Worm (Caenorhabditis elegans): ENCODE measurements around the gene T28A8.5.
A peak's percentile ranks its signal among the peaks of the same experiment; 100 is the strongest.

Gene T28A8.5

ce11 chrIII:13458978-13459596, 42.3 kb upstream of the T28A8.5 start, which contains the start of gene tag-164:
Gene tag-164 (plus strand): TSS chrIII:13459546.
- no peak for TF ChIP-seq hlh-13 (GFP tag; optimal IDR thresholded peaks at IDR 0.05)
- no peak for TF ChIP-seq ceh-14 (tag; optimal IDR thresholded peaks at IDR 0.05)
- no peak for TF ChIP-seq hlh-30 (tag; optimal IDR thresholded peaks at IDR 0.05; ENCODE audit: insufficient read depth)
- TF ChIP-seq madf-2 (tag; optimal IDR thresholded peaks at IDR 0.05), result no peak
- TF ChIP-seq pax-1 (tag; optimal IDR thresholded peaks at IDR 0.05), result no peak
- no peak for TF ChIP-seq ceh-19 (GFP tag; optimal IDR thresholded peaks at IDR 0.05)
- no peak for TF ChIP-seq elt-4 (tag; optimal IDR thresholded peaks at IDR 0.05)
- no peak for TF ChIP-seq C38D4.7 (GFP tag; optimal IDR thresholded peaks at IDR 0.05)
- no peak for TF ChIP-seq che-1 (tag; optimal IDR thresholded peaks at IDR 0.05)

ce11 chrIII:13461535-13461934, 39.9 kb upstream of the T28A8.5 start:
- TF ChIP-seq odd-2 (tag; optimal IDR thresholded peaks at IDR 0.05) (no peak), hlh-13 (GFP tag; optimal IDR thresholded peaks at IDR 0.05) (no peak), syd-9 (tag; optimal IDR thresholded peaks at IDR 0.05) (no peak), hlh-30 (tag; optimal IDR thresholded peaks at IDR 0.05; ENCODE audit: insufficient read depth) (no peak), ama-1 (optimal IDR thresholded peaks at IDR 0.05) (no peak), ets-4 (tag; optimal IDR thresholded peaks at IDR 0.05) (no peak), lim-6 (tag; optimal IDR thresholded peaks at IDR 0.05) (no peak), ceh-6 (GFP tag; optimal IDR thresholded peaks at IDR 0.05) (no peak), C38D4.7 (GFP tag; optimal IDR thresholded peaks at IDR 0.05) (no peak), fkh-6 (tag; optimal IDR thresholded peaks at IDR 0.05) (no peak), lin-11 (tag; optimal IDR thresholded peaks at IDR 0.05) (no peak)

- no peak for TF ChIP-seq fkh-6 (tag; optimal IDR thresholded peaks at IDR 0.05)
- TF ChIP-seq odd-2 (tag; optimal IDR thresholded peaks at IDR 0.05), result no peak
- TF ChIP-seq ref-2 (tag; optimal IDR thresholded peaks at IDR 0.05), result no peak
- TF ChIP-seq T23F11.4 (GFP tag; optimal IDR thresholded peaks at IDR 0.05), result no peak
- TF ChIP-seq K02D7.2 (tag; optimal IDR thresholded peaks at IDR 0.05), result no peak
- no peak for TF ChIP-seq elt-2 (tag; optimal IDR thresholded peaks at IDR 0.05)
- TF ChIP-seq pax-1 (tag; optimal IDR thresholded peaks at IDR 0.05), result no peak
- no peak for TF ChIP-seq unc-55 (GFP tag; optimal IDR thresholded peaks at IDR 0.05)
- TF ChIP-seq nfya-1 (tag; optimal IDR thresholded peaks at IDR 0.05), result no peak
- no peak for TF ChIP-seq sox-2 (GFP tag; IDR thresholded peaks at IDR 0.05)
Observed at ce11 chrIII:13462138-13462634, 39.2 kb upstream of the T28A8.5 start, which contains the start of the genes abcf-2 and T27E9.2. Gene abcf-2 (minus strand): TSS chrIII:13462238. Gene T27E9.2 (minus strand): TSS chrIII:13462584.

- TF ChIP-seq elt-2 (tag; optimal IDR thresholded peaks at IDR 0.05), result peak; percentile 53
- no peak for TF ChIP-seq ama-1 (optimal IDR thresholded peaks at IDR 0.05)
- TF ChIP-seq che-1 (tag; optimal IDR thresholded peaks at IDR 0.05), result peak; percentile 33
- peak; percentile 14 for TF ChIP-seq T23F11.4 (GFP tag; optimal IDR thresholded peaks at IDR 0.05)
- TF ChIP-seq ceh-24 (tag; optimal IDR thresholded peaks at IDR 0.05), result peak; percentile 26
- no peak for TF ChIP-seq K09A11.1 (tag; optimal IDR thresholded peaks at IDR 0.05; ENCODE audit: insufficient read depth)
- peak; percentile 50 for TF ChIP-seq pros-1 (tag; optimal IDR thresholded peaks at IDR 0.05)
- peak; percentile 40 for TF ChIP-seq Y22D7AL.16 (tag; optimal IDR thresholded peaks at IDR 0.05)
- no peak for TF ChIP-seq lin-11 (tag; optimal IDR thresholded peaks at IDR 0.05)
- TF ChIP-seq madf-2 (tag; optimal IDR thresholded peaks at IDR 0.05), result no peak
- TF ChIP-seq ceh-14 (tag; optimal IDR thresholded peaks at IDR 0.05), result peak; percentile 56
- peak; percentile 49 for TF ChIP-seq gmeb-2 (tag; optimal IDR thresholded peaks at IDR 0.05)
- TF ChIP-seq sox-2 (GFP tag; IDR thresholded peaks at IDR 0.05), result no peak
- peak; percentile 45 for TF ChIP-seq dve-1 (tag; optimal IDR thresholded peaks at IDR 0.05)
- peak; percentile 18 for TF ChIP-seq pha-2 (tag; optimal IDR thresholded peaks at IDR 0.05)
- TF ChIP-seq ceh-18 (tag; optimal IDR thresholded peaks at IDR 0.05), result peak; percentile 82
- no peak for TF ChIP-seq fkh-6 (tag; optimal IDR thresholded peaks at IDR 0.05)
- TF ChIP-seq ceh-34 (tag; optimal IDR thresholded peaks at IDR 0.05), result peak; percentile 87
- TF ChIP-seq pax-1 (tag; optimal IDR thresholded peaks at IDR 0.05), result peak; percentile 68
- peak; percentile 38 for TF ChIP-seq ceh-2 (tag; optimal IDR thresholded peaks at IDR 0.05)
- peak; percentile 50 for TF ChIP-seq ets-4 (tag; optimal IDR thresholded peaks at IDR 0.05)
- peak; percentile 75 for TF ChIP-seq tbx-2 (tag; optimal IDR thresholded peaks at IDR 0.05)
- TF ChIP-seq nfya-1 (tag; optimal IDR thresholded peaks at IDR 0.05), result peak; percentile 95
- TF ChIP-seq rnt-1 (tag; optimal IDR thresholded peaks at IDR 0.05), result peak; percentile 59
- TF ChIP-seq hlh-15 (tag; optimal IDR thresholded peaks at IDR 0.05), result no peak
- peak; percentile 55 for TF ChIP-seq unc-86 (tag; optimal IDR thresholded peaks at IDR 0.05)
- peak; percentile 42 for TF ChIP-seq ceh-19 (GFP tag; optimal IDR thresholded peaks at IDR 0.05)
- no peak for TF ChIP-seq syd-9 (tag; optimal IDR thresholded peaks at IDR 0.05)
- TF ChIP-seq fax-1 (tag; optimal IDR thresholded peaks at IDR 0.05), result peak; percentile 12
- peak; percentile 29 for TF ChIP-seq ceh-48 (tag; optimal IDR thresholded peaks at IDR 0.05)
Observed at ce11 chrIII:13462965-13463783, 38.3 kb upstream of the T28A8.5 start, which contains the start of gene ant-1.1. Gene ant-1.1 (plus strand): TSS chrIII:13463163.
